Worm (Caenorhabditis elegans) whole organism, L4 larva: Measurements from ENCODE around the gene igdb-3.

Source experiments
- D1046.2 ChIP-seq: fragments of 200-800 bp; sonication (Bioruptor generic); IDR thresholded peaks from 2 replicates; pipeline ENCODE4 v1.3.6; 2022; ENCODE audit warnings: missing genetic modification characterization, missing compliant biosample characterization
- F10B5.3 ChIP-seq: sonication (generic microtip); optimal IDR thresholded peaks from 2 replicates; lab custom pipeline; 2016; ENCODE audit warnings: mild to moderate bottlenecking, missing genetic modification characterization, missing compliant biosample characterization
- F26F4.8 ChIP-seq: fragments of 200-800 bp; sonication (Bioruptor generic); conservative IDR thresholded peaks from 2 replicates; pipeline ENCODE4 v1.3.6; 2022; ENCODE audit warnings: missing genetic modification characterization, missing compliant biosample characterization
- F44E2.7 ChIP-seq: fragments of 200-800 bp; sonication (Bioruptor generic); IDR thresholded peaks from 2 replicates; pipeline ENCODE4 v2.1.2; 2022; ENCODE audit warnings: missing genetic modification characterization, missing compliant biosample characterization
- F49E8.2 ChIP-seq: sonication (generic microtip); optimal IDR thresholded peaks from 2 replicates; lab custom pipeline; 2016; ENCODE audit warnings: missing compliant biosample characterization, mild to moderate bottlenecking, missing genetic modification characterization, borderline replicate concordance
- T20F7.1 ChIP-seq: fragments of 200-800 bp; sonication (Bioruptor generic); optimal IDR thresholded peaks from 2 replicates; lab custom pipeline; 2018; ENCODE audit warnings: mild to moderate bottlenecking, missing genetic modification characterization, missing compliant biosample characterization
- Y5F2A.4 ChIP-seq: fragments of 200-800 bp; sonication (Bioruptor generic); optimal IDR thresholded peaks from 2 replicates; lab custom pipeline; 2018; ENCODE audit warnings: mild to moderate bottlenecking, missing genetic modification characterization, missing compliant biosample characterization
- ZK546.5 ChIP-seq, 2 experiments: sonication (generic microtip); optimal IDR thresholded peaks; 2 replicates each; lab custom pipeline; 2017; ENCODE audit warnings: missing biosample characterization in 2 of 2, missing genetic modification characterization in 2 of 2
- aha-1 ChIP-seq: fragments of 150-350 bp; peaks from one replicate; lab custom pipeline; 2014; ENCODE audit warnings: missing biosample characterization, missing genetic modification characterization
- ceh-20 ChIP-seq: fragments of 200-800 bp; sonication (Bioruptor generic); IDR thresholded peaks from 2 replicates; pipeline ENCODE4 v1.3.6; 2022; ENCODE audit warnings: missing genetic modification reagents, missing genetic modification characterization, missing compliant biosample characterization
- ceh-28 ChIP-seq: fragments of 150-350 bp; optimal IDR thresholded peaks from 2 replicates; lab custom pipeline; 2014; ENCODE audit warnings: missing biosample characterization, missing genetic modification reagents, missing genetic modification characterization
- ctbp-1 ChIP-seq: fragments of 200-800 bp; sonication (Bioruptor generic); IDR thresholded peaks from 2 replicates; pipeline ENCODE4 v1.3.6; 2022; ENCODE audit warnings: missing genetic modification reagents, missing genetic modification characterization, missing compliant biosample characterization
- daf-16 ChIP-seq, 3 experiments: sonication (generic microtip); optimal IDR thresholded peaks; 2 replicates each; lab custom pipeline; 2016 to 2017; ENCODE audit warnings: missing genetic modification characterization in 3 of 3, missing genetic modification reagents in 3 of 3, mild to moderate bottlenecking in 2 of 3, missing compliant biosample characterization in 2 of 3, missing biosample characterization in 1 of 3, moderate library complexity in 1 of 3
- dmd-6 ChIP-seq: fragments of 200-800 bp; sonication (Bioruptor generic); IDR thresholded peaks from 2 replicates; pipeline ENCODE4 v1.3.6; 2022; ENCODE audit warnings: missing genetic modification reagents, missing genetic modification characterization, missing compliant biosample characterization
- duxl-1 ChIP-seq: sonication (generic microtip); optimal IDR thresholded peaks from 2 replicates; lab custom pipeline; 2016; ENCODE audit warnings: mild to moderate bottlenecking, missing genetic modification characterization, moderate library complexity, missing compliant biosample characterization; ENCODE audit not compliant: poor library complexity
- dve-1 ChIP-seq: sonication (generic microtip); optimal IDR thresholded peaks from 2 replicates; lab custom pipeline; 2017; ENCODE audit warnings: antibody characterized with exemption, mild to moderate bottlenecking, missing genetic modification characterization, missing compliant biosample characterization; ENCODE audit not compliant: insufficient read depth
- egl-43 ChIP-seq: fragments of 200-800 bp; sonication (Bioruptor generic); IDR thresholded peaks from 2 replicates; pipeline ENCODE4 v1.3.6; 2022; ENCODE audit warnings: missing genetic modification reagents, missing genetic modification characterization, missing compliant biosample characterization
- fos-1 ChIP-seq: fragments of 150-350 bp; optimal IDR thresholded peaks from 2 replicates; lab custom pipeline; 2014; ENCODE audit warnings: missing biosample characterization, missing genetic modification characterization
- gei-8 ChIP-seq: fragments of 200-800 bp; sonication (Bioruptor generic); optimal IDR thresholded peaks from 2 replicates; lab custom pipeline; 2018; ENCODE audit warnings: mild to moderate bottlenecking, missing genetic modification characterization, missing compliant biosample characterization
- hif-1 ChIP-seq, 2 experiments: sonication (generic microtip); optimal IDR thresholded peaks; 2 replicates each; lab custom pipeline; 2016 to 2017; ENCODE audit warnings: missing compliant biosample characterization in 2 of 2, missing genetic modification characterization in 2 of 2, missing genetic modification reagents in 2 of 2, missing genotype in 2 of 2, mild to moderate bottlenecking in 1 of 2
- hlh-11 ChIP-seq: fragments of 200-800 bp; sonication (Bioruptor generic); optimal IDR thresholded peaks from 2 replicates; lab custom pipeline; 2018; ENCODE audit warnings: mild to moderate bottlenecking, missing genetic modification characterization, missing compliant biosample characterization
- hlh-30 ChIP-seq: sonication (generic microtip); optimal IDR thresholded peaks from 2 replicates; lab custom pipeline; 2017; ENCODE audit warnings: antibody characterized with exemption, mild to moderate bottlenecking, missing genetic modification characterization, missing compliant biosample characterization; ENCODE audit not compliant: insufficient read depth
- jun-1 ChIP-seq: fragments of 150-350 bp; optimal IDR thresholded peaks from 2 replicates; lab custom pipeline; 2014; ENCODE audit warnings: missing biosample characterization, missing genetic modification reagents, missing genetic modification characterization
- lin-13 ChIP-seq: fragments of 150-350 bp; optimal IDR thresholded peaks from 2 replicates; lab custom pipeline; 2014; ENCODE audit warnings: missing biosample characterization, missing genetic modification reagents, missing genetic modification characterization
- lsy-2 ChIP-seq, 2 experiments: fragments of 150-350 bp in 1 of 2; sonication (generic microtip) in 1 of 2; optimal IDR thresholded peaks; 2 replicates each; lab custom pipeline; 2014 to 2017; ENCODE audit warnings: missing biosample characterization in 2 of 2, missing genetic modification characterization in 2 of 2
- madf-5 ChIP-seq, 2 experiments: fragments of 200-800 bp; sonication (Bioruptor generic); IDR thresholded peaks; 2 replicates each; pipeline ENCODE4 v1.3.6; 2022; ENCODE audit warnings: missing compliant biosample characterization in 2 of 2, missing genetic modification characterization in 2 of 2
- madf-9 ChIP-seq: fragments of 200-800 bp; sonication (Bioruptor generic); conservative IDR thresholded peaks from 2 replicates; pipeline ENCODE4 v1.3.6; 2022; ENCODE audit warnings: missing genetic modification reagents, missing genetic modification characterization, missing compliant biosample characterization
- mep-1 ChIP-seq: fragments of 150-350 bp; sonication (generic microtip); optimal IDR thresholded peaks from 3 replicates; lab custom pipeline; 2014; ENCODE audit warnings: missing biosample characterization, missing genetic modification characterization
- mes-2 ChIP-seq: sonication (generic microtip); optimal IDR thresholded peaks from 2 replicates; lab custom pipeline; 2016; ENCODE audit warnings: missing genotype, mild to moderate bottlenecking, missing genetic modification characterization, missing compliant biosample characterization; ENCODE audit not compliant: poor library complexity, severe bottlenecking
- mxl-3 ChIP-seq: fragments of 200-800 bp; sonication (Bioruptor generic); optimal IDR thresholded peaks from 2 replicates; lab custom pipeline; 2018; ENCODE audit warnings: mild to moderate bottlenecking, missing genetic modification characterization, missing compliant biosample characterization
- nhr-102 ChIP-seq: sonication (generic microtip); optimal IDR thresholded peaks from 2 replicates; lab custom pipeline; 2016; ENCODE audit warnings: mild to moderate bottlenecking, missing genetic modification characterization, moderate library complexity, missing compliant biosample characterization
- nhr-11 ChIP-seq: fragments of 150-350 bp; optimal IDR thresholded peaks from 2 replicates; lab custom pipeline; 2014; ENCODE audit warnings: missing biosample characterization, missing genetic modification characterization
- nhr-28 ChIP-seq: fragments of 150-350 bp; optimal IDR thresholded peaks from 2 replicates; lab custom pipeline; 2014; ENCODE audit warnings: missing biosample characterization, missing genetic modification characterization
- nhr-76 ChIP-seq: fragments of 150-350 bp; optimal IDR thresholded peaks from 2 replicates; lab custom pipeline; 2014; ENCODE audit warnings: missing biosample characterization, missing genetic modification characterization
- nhr-77 ChIP-seq: fragments of 150-350 bp; optimal IDR thresholded peaks from 2 replicates; lab custom pipeline; 2014; ENCODE audit warnings: missing biosample characterization, missing genetic modification characterization
- pha-4 ChIP-seq, 2 experiments: fragments of 150-350 bp in 1 of 2; fragments of 200-800 bp in 1 of 2; sonication (Bioruptor generic) in 1 of 2; IDR thresholded peaks in 1 of 2; optimal IDR thresholded peaks in 1 of 2; 2 replicates each; pipeline versions ENCODE4 v1.3.6 to Lab custom; 2014 to 2022; ENCODE audit warnings: missing genetic modification characterization in 2 of 2, missing genetic modification reagents in 2 of 2, missing biosample characterization in 1 of 2, missing compliant biosample characterization in 1 of 2
- php-3 ChIP-seq: fragments of 200-800 bp; sonication (Bioruptor generic); IDR thresholded peaks from 2 replicates; pipeline ENCODE4 v1.3.6; 2022; ENCODE audit warnings: missing genetic modification reagents, missing genetic modification characterization, missing compliant biosample characterization
- pqm-1 ChIP-seq: sonication (generic microtip); optimal IDR thresholded peaks from 2 replicates; lab custom pipeline; 2017; ENCODE audit warnings: missing biosample characterization, missing genetic modification characterization
- rbr-2 ChIP-seq: sonication (generic microtip); optimal IDR thresholded peaks from 2 replicates; lab custom pipeline; 2016; ENCODE audit warnings: missing genotype, missing genetic modification characterization, missing compliant biosample characterization
- skn-1 ChIP-seq: fragments of 150-350 bp; optimal IDR thresholded peaks from 2 replicates; lab custom pipeline; 2014; ENCODE audit warnings: missing biosample characterization, missing genetic modification characterization
- snpc-1.2 ChIP-seq: fragments of 200-800 bp; sonication (Bioruptor generic); IDR thresholded peaks from 2 replicates; pipeline ENCODE4 v1.3.6; 2022; ENCODE audit warnings: missing genetic modification reagents, missing genetic modification characterization, missing compliant biosample characterization
- vab-7 ChIP-seq: fragments of 200-800 bp; sonication (Bioruptor generic); IDR thresholded peaks from 2 replicates; pipeline ENCODE4 v1.3.6; 2022; ENCODE audit warnings: missing genetic modification reagents, missing genetic modification characterization, missing compliant biosample characterization
- zfp-3 ChIP-seq: fragments of 200-800 bp; sonication (Bioruptor generic); conservative IDR thresholded peaks from 2 replicates; pipeline ENCODE4 v1.3.6; 2022; ENCODE audit warnings: missing genetic modification reagents, missing genetic modification characterization, missing compliant biosample characterization

The igdb-3 gene

DNA sequence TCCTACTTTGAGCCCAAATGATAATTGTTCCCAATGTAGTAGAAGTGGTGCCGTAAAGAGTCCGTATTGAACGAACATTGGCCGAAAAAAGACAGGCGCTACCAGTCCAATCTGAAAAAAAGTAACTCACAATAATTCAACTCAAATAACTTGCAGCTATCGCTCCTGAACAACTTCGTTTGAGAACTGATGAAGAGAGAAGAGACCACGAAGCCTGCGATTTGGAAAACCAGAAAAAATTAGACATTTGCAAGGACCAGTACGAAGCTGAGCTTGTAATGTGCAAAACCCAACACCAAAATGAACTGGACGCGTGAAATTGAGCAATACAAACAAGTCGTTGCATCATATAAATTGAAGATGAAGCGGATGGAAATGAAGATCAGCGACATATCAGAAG, 10.8 kb upstream of the igdb-3 start, which contains the start of gene C03B1.1:
TSS of gene C03B1.1 (plus strand) at position 301 of the 400 bp plus-strand sequence.
- TF ChIP-seq aha-1 (tag; lab: Kevin White, UChicago) (peak; percentile 86), duxl-1 (no peak), zfp-3 (GFP tag; lab: Robert Waterston, UW) (no peak)

DNA sequence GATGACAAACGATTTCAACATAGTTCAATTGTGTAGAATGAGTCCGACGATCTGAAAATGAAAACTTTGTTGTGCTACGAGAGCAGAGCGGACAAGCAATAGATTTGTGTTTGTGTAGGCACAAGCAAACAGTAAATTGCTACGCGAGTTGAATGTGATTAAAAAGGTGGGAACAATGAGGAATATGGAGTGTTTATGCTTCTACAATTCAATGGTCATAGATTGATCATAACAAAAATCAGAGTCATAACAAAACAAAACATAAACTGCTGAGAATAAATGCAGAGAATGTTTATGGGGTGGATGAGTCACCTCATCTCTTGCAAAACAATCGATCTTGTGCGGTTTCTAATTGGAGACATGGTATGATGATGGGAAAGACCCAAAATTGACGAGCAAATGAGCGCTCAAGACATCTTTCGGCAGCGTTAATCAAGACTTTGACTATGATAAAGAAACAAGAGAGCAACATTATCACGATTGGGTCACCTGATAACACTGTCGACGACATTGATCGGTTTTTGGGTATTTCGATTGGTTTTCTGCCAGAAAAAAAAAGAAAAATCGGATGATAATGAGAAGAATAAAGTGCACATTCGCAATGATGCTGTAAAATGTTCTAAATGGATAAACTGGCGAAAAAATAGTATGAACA, 7.5 kb upstream of the igdb-3 start, which contains the start of gene lmp-1:
TSS of gene lmp-1 (minus strand) at position 51 of the 655 bp plus-strand sequence.
- TF ChIP-seq mep-1: no peak
- no peak for TF ChIP-seq nhr-102 (tag; lab: Kevin White, UChicago)
- TF ChIP-seq duxl-1: no peak
- no peak for TF ChIP-seq nhr-11 (tag; lab: Kevin White, UChicago)
- TF ChIP-seq snpc-1.2 (GFP tag; lab: Robert Waterston, UW): no peak
- peak; percentile 47; the same call in 1 of the 2 replicates for TF ChIP-seq php-3 (GFP tag; lab: Robert Waterston, UW)
- no peak for TF ChIP-seq nhr-28 (tag; lab: Kevin White, UChicago)
- no peak for TF ChIP-seq F44E2.7 (GFP tag; lab: Robert Waterston, UW)
- peak; percentile 33 for TF ChIP-seq pqm-1 (tag; lab: Kevin White, UChicago)
- peak; percentile 18 for TF ChIP-seq hlh-11
- TF ChIP-seq mxl-3 (GFP tag; lab: Kevin White, UChicago): no peak
- peak; percentile 25 for TF ChIP-seq dve-1 (tag; lab: Kevin White, UChicago)
- peak; percentile 38; the same call in 1 of the 2 replicates for TF ChIP-seq dmd-6 (GFP tag; lab: Robert Waterston, UW)
- TF ChIP-seq skn-1 (tag; lab: Kevin White, UChicago): no peak
- TF ChIP-seq ceh-28 (tag; lab: Kevin White, UChicago): no peak
- no peak for TF ChIP-seq pha-4 (GFP tag; IDR thresholded peaks at IDR 0.05; lab: Robert Waterston, UW)
- TF ChIP-seq pha-4 (tag; optimal IDR thresholded peaks at IDR 0.05; lab: Kevin White, UChicago): no peak
- TF ChIP-seq F10B5.3 (tag; lab: Kevin White, UChicago): no peak
- TF ChIP-seq daf-16 (GFP tag; optimal IDR thresholded peaks at IDR 0.05; lab: Kevin White, UChicago): no peak
- peak; percentile 77 for TF ChIP-seq daf-16 (tag; optimal IDR thresholded peaks at IDR 0.05; lab: Kevin White, UChicago)
- TF ChIP-seq nhr-76 (tag; lab: Kevin White, UChicago): no peak
- no peak for TF ChIP-seq F26F4.8 (GFP tag; lab: Robert Waterston, UW)
- TF ChIP-seq aha-1 (tag; lab: Kevin White, UChicago): peak; percentile 84
- TF ChIP-seq, all 104 proteins: peak for 7

- TF ChIP-seq madf-5 (GFP tag; IDR thresholded peaks at IDR 0.05; lab: Robert Waterston, UW) (no peak), lsy-2 (tag; optimal IDR thresholded peaks at IDR 0.05; lab: Kevin White, UChicago) (peak; percentile 26 to 59), mes-2 (peak; percentile 78), hif-1 (tag; optimal IDR thresholded peaks at IDR 0.05; lab: Kevin White, UChicago) (peak in 1 of 2 experiments; percentile 22), madf-9 (GFP tag; lab: Robert Waterston, UW) (no peak; the same call in 1 of the 2 replicates), pqm-1 (tag; lab: Kevin White, UChicago) (no peak), hlh-30 (peak; percentile 70), aha-1 (tag; lab: Kevin White, UChicago) (peak; percentile 95), fos-1 (no peak), F49E8.2 (tag; lab: Kevin White, UChicago) (no peak), ceh-20 (GFP tag; lab: Robert Waterston, UW) (peak; percentile 73), hlh-11 (peak; percentile 54), dve-1 (tag; lab: Kevin White, UChicago) (peak; percentile 22), ZK546.5 (tag; optimal IDR thresholded peaks at IDR 0.05; lab: Kevin White, UChicago) (no peak), jun-1 (tag; lab: Kevin White, UChicago) (no peak), T20F7.1 (GFP tag; lab: Kevin White, UChicago) (no peak), daf-16 (GFP tag; optimal IDR thresholded peaks at IDR 0.05; lab: Kevin White, UChicago) (peak in 1 of 2 experiments; percentile 15), daf-16 (tag; optimal IDR thresholded peaks at IDR 0.05; lab: Kevin White, UChicago) (peak; percentile 73), mxl-3 (GFP tag; lab: Kevin White, UChicago) (peak; percentile 74), D1046.2 (GFP tag; lab: Robert Waterston, UW) (no peak), lin-13 (GFP tag; lab: Kevin White, UChicago) (peak; percentile 32), egl-43 (GFP tag; lab: Robert Waterston, UW) (peak; percentile 61; the same call in 1 of the 2 replicates), nhr-77 (peak; percentile 8), vab-7 (GFP tag; lab: Robert Waterston, UW) (0 out of 2 replicates have a peak, but pooled peaks have one; percentile 36), dmd-6 (GFP tag; lab: Robert Waterston, UW) (peak; percentile 37), rbr-2 (tag; lab: Kevin White, UChicago) (peak; percentile 88), ctbp-1 (GFP tag; lab: Robert Waterston, UW) (peak; percentile 51; the same call in 1 of the 2 replicates), gei-8 (GFP tag; lab: Kevin White, UChicago) (no peak), Y5F2A.4 (GFP tag; lab: Kevin White, UChicago) (no peak)
Measured at ce11 chrX:6378363-6378762, 6.9 kb upstream of the igdb-3 start.
